Worm (Caenorhabditis elegans): ENCODE measurements around the gene ZC190.4.

The ZC190.4 gene

DNA sequence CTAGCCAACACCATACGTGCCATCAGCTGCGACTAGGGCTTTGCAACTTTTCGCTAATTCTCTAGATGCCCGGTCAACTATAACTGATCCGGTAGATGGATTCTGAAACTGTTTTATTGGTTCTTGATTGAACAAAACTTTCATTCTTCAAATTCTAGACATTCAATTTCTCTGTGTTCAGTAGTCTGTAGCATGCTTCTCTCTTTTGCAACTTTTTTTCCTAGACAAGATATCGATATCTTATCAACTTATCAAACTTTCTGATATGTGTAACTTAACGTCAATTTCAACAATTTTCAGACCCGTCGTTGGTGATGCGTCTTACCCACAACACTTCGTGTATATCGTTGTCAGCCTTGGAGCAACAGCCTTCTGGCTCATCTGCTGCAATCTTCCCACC lies at the start of gene ZC190.4:
TSS of gene ZC190.4 (plus strand) at position 301 of the 400 bp plus-strand sequence.
- TF ChIP-seq unc-62 (GFP tag; optimal IDR thresholded peaks at IDR 0.05): no peak

DNA sequence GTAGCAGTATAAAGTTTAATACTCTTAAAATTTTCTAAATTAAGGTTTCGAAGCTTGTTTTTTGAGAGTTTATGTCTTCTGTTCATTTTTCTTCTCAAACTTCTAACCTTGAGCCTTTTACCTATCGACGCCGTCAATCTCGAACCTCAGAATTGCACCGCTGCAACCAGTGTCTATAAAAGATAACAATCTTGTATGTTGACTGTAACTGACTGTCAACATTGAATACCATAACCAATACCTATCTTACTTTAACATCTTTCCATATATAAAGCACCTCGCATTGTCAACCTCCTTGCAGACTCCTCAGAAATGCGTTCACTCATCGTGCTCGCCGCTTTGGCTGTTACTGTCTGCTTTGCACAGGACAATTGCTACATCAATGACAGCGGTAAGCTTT lies 47.1 kb upstream of the ZC190.4 start, which contains the start of gene grd-5:
TSS of gene grd-5 (plus strand) at position 295 of the 400 bp plus-strand sequence.
- no peak for TF ChIP-seq unc-62 (GFP tag; optimal IDR thresholded peaks at IDR 0.05)

DNA sequence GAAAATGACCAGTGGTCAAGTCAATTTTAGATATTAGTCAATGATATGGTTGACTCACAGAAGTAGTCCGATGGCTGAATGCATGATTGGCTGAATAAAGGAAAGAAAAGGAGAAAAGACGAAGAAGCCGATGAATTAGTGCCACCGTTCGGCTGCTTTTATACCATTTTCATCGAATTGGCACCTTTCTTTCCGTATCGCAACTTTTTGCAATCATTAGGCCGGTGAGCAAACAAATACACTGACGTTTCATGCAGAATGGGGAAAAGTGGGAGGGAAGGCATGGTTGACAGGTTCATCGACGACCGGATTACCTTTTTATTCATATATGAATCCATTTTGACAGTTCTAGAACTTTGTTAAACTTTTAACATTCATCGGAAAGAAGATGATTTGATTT lies 44.7 kb upstream of the ZC190.4 start, which contains the start of gene idpc-2:
TSS of gene idpc-2 (minus strand) at position 101 of the 400 bp plus-strand sequence.
- no peak for TF ChIP-seq unc-62 (GFP tag; optimal IDR thresholded peaks at IDR 0.05)

DNA sequence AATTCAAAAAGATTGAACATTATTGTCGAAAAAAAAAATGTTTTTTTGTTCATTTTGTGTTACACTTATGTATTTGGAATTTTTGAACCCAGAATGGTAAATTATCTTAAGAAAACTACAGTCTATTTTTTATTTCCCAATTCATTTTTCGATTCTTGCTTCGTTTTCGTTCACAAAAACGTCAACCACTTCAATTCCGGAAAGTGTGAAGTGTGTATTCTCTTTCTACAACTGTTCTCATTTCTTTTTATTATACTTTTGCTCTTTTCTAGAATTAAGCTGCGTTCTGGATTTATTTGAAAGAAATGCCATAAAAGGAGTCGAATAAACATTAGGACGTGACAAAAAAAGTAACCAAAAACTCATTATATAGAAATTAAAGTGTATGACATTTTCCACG lies 43.6 kb upstream of the ZC190.4 start, which contains the start of gene F41E6.1:
TSS of gene F41E6.1 (plus strand) at position 301 of the 400 bp plus-strand sequence.
- TF ChIP-seq unc-62 (GFP tag; optimal IDR thresholded peaks at IDR 0.05): no peak

DNA sequence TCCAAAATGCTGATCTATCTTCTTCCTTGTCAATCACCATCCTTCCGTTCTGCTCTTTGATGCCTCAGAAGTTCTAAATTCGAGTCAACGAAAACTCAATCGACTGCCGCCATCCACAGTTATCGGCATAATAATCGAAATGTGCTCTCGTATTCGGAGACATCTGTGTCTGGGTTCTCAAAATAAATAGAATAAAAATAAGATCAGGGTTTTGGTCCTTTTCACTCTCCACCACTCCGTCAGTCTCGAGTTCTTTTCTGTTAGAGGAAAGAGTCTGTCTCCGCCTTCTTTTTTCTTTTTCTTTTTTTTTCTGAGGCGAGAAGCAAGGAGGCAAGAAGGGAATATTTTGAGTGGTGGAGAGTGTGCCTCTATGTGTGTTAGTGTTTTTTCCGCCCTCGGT lies 42.1 kb upstream of the ZC190.4 start, which contains the start of gene F41E6.17:
TSS of gene F41E6.17 (plus strand) at position 348 of the 400 bp plus-strand sequence.
- no peak for TF ChIP-seq unc-62 (GFP tag; optimal IDR thresholded peaks at IDR 0.05)

DNA sequence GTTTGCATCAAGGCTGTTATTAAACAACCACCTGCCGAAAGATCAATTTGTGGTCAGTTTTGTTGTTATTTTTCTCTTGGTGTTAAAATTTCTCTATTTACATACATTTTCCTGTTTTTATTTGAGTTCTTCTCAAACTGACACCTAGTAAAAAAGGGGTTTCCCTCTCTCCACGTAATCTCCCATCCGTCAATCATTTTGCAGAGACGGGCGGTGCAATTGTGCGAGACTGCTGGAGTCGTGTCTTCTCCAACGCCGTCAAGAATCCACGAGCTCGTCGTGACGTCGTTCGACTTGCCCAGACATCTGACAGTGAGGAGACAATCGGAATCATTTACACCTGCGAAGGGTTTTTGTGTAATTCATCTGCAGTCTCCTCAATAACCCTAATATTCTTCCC lies 39.5 kb upstream of the ZC190.4 start:
- no peak for TF ChIP-seq unc-62 (GFP tag; optimal IDR thresholded peaks at IDR 0.05)

DNA sequence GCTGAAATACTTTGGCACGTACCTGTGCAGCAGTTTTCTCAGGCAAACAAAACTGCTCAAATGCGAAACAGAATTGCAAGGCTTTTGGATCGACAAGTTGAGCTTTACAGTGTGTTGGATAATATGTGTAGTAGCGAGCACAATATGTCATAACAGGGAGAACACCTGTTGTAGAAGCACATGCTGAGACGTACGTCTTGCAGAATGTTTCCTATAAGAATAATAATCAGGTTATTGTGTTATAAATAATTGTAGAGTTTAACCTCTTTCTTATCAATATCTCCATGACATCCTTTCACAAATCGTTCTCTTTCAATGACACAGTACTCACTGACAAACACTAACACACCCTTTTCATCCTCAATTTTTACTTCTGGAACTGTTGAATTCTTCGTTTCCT lies 38.3 kb upstream of the ZC190.4 start:
- no peak for TF ChIP-seq unc-62 (GFP tag; optimal IDR thresholded peaks at IDR 0.05)

DNA sequence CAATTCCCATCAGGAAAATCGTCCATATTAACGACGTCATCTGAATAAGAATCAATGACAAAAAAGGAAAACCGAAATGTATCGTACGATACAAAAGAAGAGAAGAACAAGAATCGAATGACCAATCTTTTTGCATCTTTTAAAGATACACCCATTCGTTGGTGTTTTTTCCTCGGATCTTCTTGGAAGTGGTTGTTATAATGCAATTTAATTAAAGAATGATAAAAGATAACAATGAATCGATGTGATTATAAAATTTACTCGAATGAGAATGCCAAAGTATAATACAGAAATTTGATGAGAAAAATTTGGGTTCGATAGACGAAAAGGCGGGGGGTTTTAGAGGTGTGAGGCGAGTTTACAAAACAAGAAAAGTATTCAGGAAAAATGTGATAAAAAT lies 36.8 kb upstream of the ZC190.4 start, which contains the start of gene F41E6.12:
TSS of gene F41E6.12 (minus strand) at position 101 of the 400 bp plus-strand sequence.
- TF ChIP-seq unc-62 (GFP tag; optimal IDR thresholded peaks at IDR 0.05): no peak

DNA sequence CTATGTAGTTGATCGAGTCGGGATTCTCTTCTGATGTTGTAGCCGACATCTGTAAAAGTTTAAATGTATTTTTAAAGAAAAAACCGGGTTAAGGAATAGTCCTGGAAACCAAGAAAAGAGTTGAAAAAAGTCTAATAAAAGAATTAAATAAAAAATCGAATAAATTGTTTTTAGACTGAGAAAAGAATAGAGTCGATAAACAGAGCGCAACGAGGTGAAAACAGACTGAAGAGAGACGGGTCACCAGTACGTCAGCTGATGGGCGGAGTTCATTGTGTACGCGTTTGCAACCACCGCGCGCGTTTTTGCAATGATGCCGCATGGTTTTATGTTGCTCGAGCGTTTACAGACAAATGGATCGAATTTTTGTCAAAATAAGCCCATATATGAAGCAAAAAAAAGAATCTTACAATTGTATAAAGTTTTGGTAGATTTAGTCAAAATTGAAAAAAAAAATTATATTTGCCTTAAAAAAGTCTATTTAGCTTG lies 34.5 kb upstream of the ZC190.4 start, which contains the start of gene atg-18:
TSS of gene atg-18 (minus strand) at position 51 of the 489 bp plus-strand sequence.
- TF ChIP-seq unc-62 (GFP tag; optimal IDR thresholded peaks at IDR 0.05): no peak

DNA sequence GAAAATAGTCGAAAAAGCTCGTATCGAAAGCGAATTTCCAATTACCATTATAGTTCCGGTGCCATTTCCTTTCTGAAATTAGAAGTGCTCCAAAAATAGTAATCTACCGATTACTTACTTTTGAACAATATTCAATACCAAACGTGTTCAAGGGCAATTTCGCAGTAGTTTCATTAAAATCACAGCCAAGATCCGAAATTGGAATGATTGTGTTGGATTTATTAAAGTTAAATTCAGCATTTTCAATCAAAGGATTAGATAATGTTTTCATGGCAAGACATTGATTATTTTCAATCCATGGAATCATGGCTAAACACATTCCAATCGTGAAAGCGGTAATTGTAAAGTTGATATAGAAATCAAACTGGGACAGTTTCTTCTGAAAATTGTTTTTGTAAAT lies 33.1 kb upstream of the ZC190.4 start:
- no peak for TF ChIP-seq unc-62 (GFP tag; optimal IDR thresholded peaks at IDR 0.05)

DNA sequence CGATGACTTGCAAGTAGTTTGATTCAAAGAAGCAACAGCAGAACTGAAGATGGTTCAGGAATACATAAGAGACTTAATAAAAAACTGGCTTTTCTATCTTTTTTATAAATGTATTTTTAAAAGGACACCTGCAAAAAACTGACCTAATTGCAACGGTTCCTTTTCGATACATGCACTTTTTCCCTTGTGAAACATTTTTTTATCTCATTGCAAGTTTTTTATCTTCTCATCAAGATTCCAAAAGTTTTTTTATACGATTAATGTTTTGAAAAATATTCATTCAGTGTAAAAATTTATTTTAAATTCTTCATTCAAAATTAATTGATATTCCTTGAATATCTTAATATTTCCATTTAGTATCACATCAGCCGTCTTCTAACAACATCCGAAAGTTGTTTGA lies 30.3 kb upstream of the ZC190.4 start, which contains the start of gene oac-29:
TSS of gene oac-29 (minus strand) at position 101 of the 400 bp plus-strand sequence.
- TF ChIP-seq unc-62 (GFP tag; optimal IDR thresholded peaks at IDR 0.05): no peak

DNA sequence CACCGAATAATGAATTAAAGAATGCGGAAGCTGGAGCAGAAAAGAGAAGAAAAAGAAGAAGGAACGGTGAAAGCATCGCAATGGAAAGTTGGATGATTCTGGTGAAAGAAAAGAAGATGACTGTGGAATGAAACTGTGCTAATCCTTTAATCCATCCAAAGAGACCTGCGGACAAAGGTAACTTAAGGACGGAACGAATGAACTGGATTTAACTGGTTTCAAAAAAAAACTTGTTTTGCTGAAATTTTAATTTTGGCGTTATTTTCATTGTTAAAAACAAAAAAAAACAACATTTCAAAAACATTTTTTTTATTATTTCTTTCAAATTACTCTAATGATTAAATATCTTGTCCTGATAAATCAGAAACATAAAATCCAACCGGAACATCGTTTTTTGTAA lies 29.0 kb upstream of the ZC190.4 start, which contains the start of gene grl-12:
TSS of gene grl-12 (minus strand) at position 101 of the 400 bp plus-strand sequence.
- no peak for TF ChIP-seq unc-62 (GFP tag; optimal IDR thresholded peaks at IDR 0.05)

DNA sequence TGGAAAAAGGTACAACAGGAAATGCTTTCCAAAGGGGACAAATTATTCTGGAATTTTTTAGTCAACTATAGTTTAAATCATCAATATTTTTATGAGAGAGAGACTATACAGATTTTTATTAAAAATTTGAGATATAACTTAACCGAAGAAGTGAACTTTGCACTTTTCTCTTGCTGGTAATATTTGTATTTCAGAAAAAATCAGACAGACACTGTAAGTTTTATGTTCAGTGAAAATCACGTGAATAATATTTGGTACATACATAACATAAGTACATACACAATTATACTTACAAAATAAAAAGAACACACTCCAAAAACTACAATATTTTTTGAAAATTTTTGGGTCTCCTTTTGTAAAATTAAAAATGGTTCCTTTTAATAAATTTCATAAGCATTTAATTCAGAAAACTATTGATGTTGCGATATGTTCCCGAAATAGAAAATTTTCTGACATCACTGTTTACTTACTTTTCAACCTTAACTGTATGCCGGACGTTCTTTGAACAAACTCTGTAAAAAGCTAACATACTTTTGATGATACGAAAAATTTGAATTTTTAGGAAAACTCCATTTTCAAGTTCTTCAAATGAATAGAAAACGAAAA lies 28.1 kb upstream of the ZC190.4 start, which contains the start of the genes F28A12.10 and acd-4:
TSS of gene F28A12.10 (minus strand) at position 101 of the 606 bp plus-strand sequence.
TSS of gene acd-4 (plus strand) at position 556 of the 606 bp plus-strand sequence.
- TF ChIP-seq unc-62 (GFP tag; optimal IDR thresholded peaks at IDR 0.05): no peak

DNA sequence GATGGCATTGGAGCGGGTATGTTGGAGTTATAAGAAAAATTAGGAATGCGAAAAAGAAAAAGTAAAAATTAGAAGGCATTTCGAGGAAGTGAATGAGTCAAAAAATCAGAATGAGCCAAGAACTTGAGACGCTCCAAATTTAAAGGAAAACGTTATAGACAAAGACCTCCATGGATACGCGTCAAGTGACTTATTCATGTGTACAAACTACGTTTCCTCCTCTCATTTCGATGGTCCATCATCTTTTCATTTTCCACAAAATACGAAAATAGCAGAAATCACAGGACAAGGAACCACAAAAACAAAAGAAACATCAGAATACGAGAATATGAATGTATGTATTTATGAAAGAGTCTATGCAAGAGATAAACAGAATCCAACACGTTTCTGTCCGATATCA lies 24.6 kb upstream of the ZC190.4 start, which contains the start of gene F28A12.3:
TSS of gene F28A12.3 (minus strand) at position 101 of the 400 bp plus-strand sequence.
- TF ChIP-seq unc-62 (GFP tag; optimal IDR thresholded peaks at IDR 0.05): no peak

DNA sequence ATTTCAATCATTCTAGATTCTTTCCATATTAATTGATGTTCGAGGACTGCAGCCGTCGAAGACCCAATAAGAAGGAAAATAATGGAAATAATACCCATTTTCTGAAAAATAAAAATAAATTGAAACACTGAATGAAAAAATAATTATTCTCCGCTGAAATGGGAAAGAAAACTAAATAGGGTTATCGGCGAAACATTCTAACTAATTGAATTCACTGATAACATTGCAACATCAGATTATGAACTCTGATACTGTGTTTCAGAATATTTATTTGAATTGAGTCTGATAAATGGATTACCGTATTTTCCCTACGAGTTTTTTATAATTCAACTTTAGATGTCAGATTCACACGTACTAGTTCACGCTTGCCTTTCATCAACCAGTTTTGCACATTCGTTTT lies 22.8 kb upstream of the ZC190.4 start, which contains the start of gene asp-13:
TSS of gene asp-13 (minus strand) at position 101 of the 400 bp plus-strand sequence.
- TF ChIP-seq unc-62 (GFP tag; optimal IDR thresholded peaks at IDR 0.05): no peak

DNA sequence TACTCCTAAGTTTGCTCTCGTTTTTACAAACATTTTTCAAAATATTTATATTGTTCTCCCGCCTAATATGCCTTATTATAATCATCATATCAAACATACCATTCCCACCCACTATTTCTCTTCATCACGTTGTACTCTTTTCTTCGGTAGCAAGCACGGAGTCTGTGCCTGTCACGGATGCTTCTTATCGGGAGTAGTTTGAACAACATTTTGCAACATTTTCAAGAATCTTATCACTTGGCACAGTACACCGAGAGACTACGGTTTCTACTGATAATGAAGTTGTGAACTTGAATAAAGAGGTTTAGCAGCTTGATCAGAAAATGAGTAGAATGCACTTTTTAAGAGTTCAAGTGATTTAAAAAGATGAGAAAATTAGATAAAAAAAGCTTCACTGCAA lies 17.6 kb upstream of the ZC190.4 start:
- no peak for TF ChIP-seq unc-62 (GFP tag; optimal IDR thresholded peaks at IDR 0.05)

DNA sequence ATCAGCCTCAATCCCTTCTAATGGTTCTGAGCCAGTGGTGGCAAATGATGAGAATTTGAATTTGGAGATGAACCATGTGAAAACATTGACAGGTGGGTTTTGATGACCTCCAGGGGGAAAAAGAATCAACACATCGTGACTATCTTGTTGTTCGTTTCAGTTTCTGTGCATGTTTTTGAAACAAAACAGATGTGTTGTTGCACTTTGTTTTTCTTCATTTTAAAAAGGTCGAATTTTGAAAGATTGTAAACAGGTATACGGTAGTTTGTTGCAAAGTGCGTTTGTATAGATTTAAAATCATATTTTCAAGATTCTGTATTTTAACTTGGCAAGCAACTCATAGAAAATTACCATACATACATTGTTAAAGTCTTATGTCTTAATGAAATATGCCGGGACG lies 15.5 kb upstream of the ZC190.4 start:
- TF ChIP-seq unc-62 (GFP tag; optimal IDR thresholded peaks at IDR 0.05): no peak

Data from whole organism, dauer.